Fruit fly (Drosophila melanogaster) whole organism, embryonic: ENCODE measurements around the gene MFS18.
A peak's percentile ranks its signal among the peaks of the same experiment; 100 is the strongest.

Experiments
- Adf1 ChIP-seq: fragments of 200-800 bp; sonication (Bioruptor generic); IDR thresholded peaks from 2 replicates; pipeline ENCODE4 v1.3.6; 2022; ENCODE audit warnings: missing biosample characterization, missing genetic modification characterization
- Antp ChIP-seq: fragments of 200-800 bp; sonication (Bioruptor generic); optimal IDR thresholded peaks from 3 replicates; lab custom pipeline; 2016; ENCODE audit warnings: missing biosample characterization, missing genetic modification characterization
- Awh ChIP-seq: fragments of 200-800 bp; sonication (Bioruptor generic); IDR thresholded peaks from 2 replicates; pipeline ENCODE4, ENCODE4 v1.3.6; 2022; ENCODE audit warnings: missing biosample characterization, missing genetic modification characterization
- CG10274 ChIP-seq: fragments of 200-800 bp; sonication (Bioruptor generic); optimal IDR thresholded peaks from 3 replicates; lab custom pipeline; 2017; ENCODE audit warnings: missing biosample characterization, mild to moderate bottlenecking, missing genetic modification characterization
- CG10366 ChIP-seq: fragments of 200-800 bp; sonication (Bioruptor generic); IDR thresholded peaks from 2 replicates; pipeline ENCODE4 v1.3.6; 2022; ENCODE audit warnings: missing biosample characterization, missing genetic modification characterization
- CG12219 ChIP-seq: fragments of 200-800 bp; sonication (Bioruptor generic); optimal IDR thresholded peaks from 3 replicates; lab custom pipeline; 2018; ENCODE audit warnings: missing biosample characterization, mild to moderate bottlenecking, missing genetic modification characterization
- CG13624 ChIP-seq: fragments of 200-800 bp; sonication (Bioruptor generic); optimal IDR thresholded peaks from 2 replicates; lab custom pipeline; 2016; ENCODE audit warnings: missing biosample characterization, missing genetic modification characterization
- CG13775 ChIP-seq: fragments of 200-800 bp; sonication (Bioruptor generic); optimal IDR thresholded peaks from 3 replicates; lab custom pipeline; 2017; ENCODE audit warnings: missing biosample characterization, mild to moderate bottlenecking, missing genetic modification characterization
- CG15601 ChIP-seq: fragments of 200-800 bp; sonication (Bioruptor generic); optimal IDR thresholded peaks from 3 replicates; lab custom pipeline; 2019; ENCODE audit warnings: missing biosample characterization, mild to moderate bottlenecking, missing genetic modification characterization, moderate library complexity
- CG2129 ChIP-seq: fragments of 200-800 bp; sonication (Bioruptor generic); IDR thresholded peaks from 2 replicates; pipeline ENCODE4 v1.3.6; 2022; ENCODE audit warnings: missing biosample characterization, missing genetic modification characterization; ENCODE audit not compliant: partially characterized antibody
- CG2199 ChIP-seq: fragments of 200-800 bp; sonication (Bioruptor generic); IDR thresholded peaks from 3 replicates; pipeline ENCODE4 v1.3.6; 2022; ENCODE audit warnings: missing biosample characterization, missing genetic modification characterization
- CG32767 ChIP-seq: fragments of 200-800 bp; sonication (Bioruptor generic); IDR thresholded peaks from 2 replicates; pipeline ENCODE4 v1.3.6; 2022; ENCODE audit warnings: missing biosample characterization, missing genetic modification characterization
- CG3847 ChIP-seq: fragments of 200-800 bp; sonication (Bioruptor generic); IDR thresholded peaks from 2 replicates; pipeline ENCODE4 v1.3.6; 2022; ENCODE audit warnings: missing biosample characterization, missing genetic modification characterization
- CG43689 ChIP-seq: fragments of 200-800 bp; sonication (Bioruptor generic); IDR thresholded peaks from 2 replicates; pipeline ENCODE4 v1.3.6; 2022; ENCODE audit warnings: missing biosample characterization, missing genetic modification characterization
- CG5953 ChIP-seq: fragments of 200-800 bp; sonication (Bioruptor generic); IDR thresholded peaks from 2 replicates; pipeline ENCODE4 v1.3.6; 2022; ENCODE audit warnings: missing biosample characterization, missing genetic modification characterization
- CG6683 ChIP-seq: fragments of 200-800 bp; sonication (Bioruptor generic); optimal IDR thresholded peaks from 2 replicates; lab custom pipeline; 2017; ENCODE audit warnings: missing biosample characterization, mild to moderate bottlenecking, missing genetic modification characterization, missing genetic modification reagents
- CG7357 ChIP-seq: fragments of 200-800 bp; sonication (Bioruptor generic); IDR thresholded peaks from 3 replicates; pipeline ENCODE4 v1.3.6; 2022; ENCODE audit warnings: missing biosample characterization, missing genetic modification characterization
- CG7745 ChIP-seq: fragments of 200-800 bp; sonication (Bioruptor generic); optimal IDR thresholded peaks from 2 replicates; lab custom pipeline; 2018; ENCODE audit warnings: missing biosample characterization, mild to moderate bottlenecking, missing genetic modification characterization, moderate library complexity
- CG7928 ChIP-seq: fragments of 200-800 bp; sonication (Bioruptor generic); optimal IDR thresholded peaks from 2 replicates; lab custom pipeline; 2017; ENCODE audit warnings: missing biosample characterization, mild to moderate bottlenecking, missing genetic modification characterization
- CG7987 ChIP-seq: fragments of 200-800 bp; sonication (Bioruptor generic); optimal IDR thresholded peaks from 2 replicates; lab custom pipeline; 2018; ENCODE audit warnings: missing biosample characterization, mild to moderate bottlenecking, missing genetic modification characterization, moderate library complexity
- CG8089 ChIP-seq: fragments of 200-800 bp; sonication (Bioruptor generic); optimal IDR thresholded peaks from 3 replicates; lab custom pipeline; 2016; ENCODE audit warnings: missing biosample characterization, missing genetic modification characterization
- CG9215 ChIP-seq: fragments of 200-800 bp; sonication (Bioruptor generic); IDR thresholded peaks from 2 replicates; pipeline ENCODE4 v1.3.6; 2022; ENCODE audit warnings: missing biosample characterization, missing genetic modification characterization
- CG9932 ChIP-seq: fragments of 200-800 bp; sonication (Bioruptor generic); IDR thresholded peaks from 2 replicates; pipeline ENCODE4 v1.3.6; 2022; ENCODE audit warnings: missing biosample characterization, missing genetic modification characterization
- Dbx ChIP-seq: fragments of 200-800 bp; sonication (Bioruptor generic); IDR thresholded peaks from 3 replicates; pipeline ENCODE4 v1.3.6; 2022; ENCODE audit warnings: missing biosample characterization, missing genetic modification characterization
- Dfd ChIP-seq, 2 experiments: fragments of >200 bp; optimal IDR thresholded peaks; 2 replicates each; lab custom pipeline; 2017; ENCODE audit warnings: missing biosample characterization in 2 of 2, missing genetic modification characterization in 2 of 2
- Drgx ChIP-seq: fragments of 200-800 bp; sonication (Bioruptor generic); IDR thresholded peaks from 2 replicates; pipeline ENCODE4 v1.3.6; 2022; ENCODE audit warnings: missing biosample characterization, missing genetic modification characterization
- Fer1 ChIP-seq: fragments of 200-800 bp; sonication (Bioruptor generic); optimal IDR thresholded peaks from 2 replicates; lab custom pipeline; 2017; ENCODE audit warnings: missing biosample characterization, mild to moderate bottlenecking, missing genetic modification characterization
- GATAe ChIP-seq: fragments of 200-800 bp; sonication (Bioruptor generic); conservative IDR thresholded peaks from 2 replicates; pipeline ENCODE4 v1.3.6; 2022; ENCODE audit warnings: missing biosample characterization, missing genetic modification characterization
- Hey ChIP-seq: fragments of 200-800 bp; sonication (Bioruptor generic); optimal IDR thresholded peaks from 3 replicates; lab custom pipeline; 2018; ENCODE audit warnings: missing biosample characterization, mild to moderate bottlenecking, missing genetic modification characterization
- HmgZ ChIP-seq: fragments of 200-800 bp; sonication (Bioruptor generic); optimal IDR thresholded peaks from 2 replicates; lab custom pipeline; 2018; ENCODE audit warnings: missing biosample characterization, mild to moderate bottlenecking, missing genetic modification characterization
- Hr39 ChIP-seq: fragments of >200 bp; optimal IDR thresholded peaks from 2 replicates; lab custom pipeline; 2017
- Hsf ChIP-seq: fragments of 200-800 bp; sonication (Bioruptor generic); optimal IDR thresholded peaks from 3 replicates; lab custom pipeline; 2016; ENCODE audit warnings: missing biosample characterization, missing genetic modification characterization
- Lhr ChIP-seq: fragments of 200-800 bp; sonication (Bioruptor generic); optimal IDR thresholded peaks from 3 replicates; lab custom pipeline; 2017; ENCODE audit warnings: mild to moderate bottlenecking, missing biosample characterization, missing genetic modification reagents, missing genetic modification characterization
- MBD-R2 ChIP-seq: fragments of 200-800 bp; sonication (Bioruptor generic); IDR thresholded peaks from 2 replicates; pipeline ENCODE4 v1.3.6; 2022; ENCODE audit warnings: missing biosample characterization, missing genetic modification characterization
- Med ChIP-seq: fragments of 200-800 bp; sonication (Bioruptor generic); peaks from one replicate; lab custom pipeline; 2016; ENCODE audit warnings: missing biosample characterization, missing genetic modification characterization, mild to moderate bottlenecking, inconsistent platforms, moderate library complexity
- NC2α ChIP-seq: fragments of 200-800 bp; sonication (Bioruptor generic); optimal IDR thresholded peaks from 2 replicates; lab custom pipeline; 2016; ENCODE audit warnings: missing biosample characterization, missing genetic modification characterization
- NFAT ChIP-seq: fragments of 200-800 bp; sonication (Bioruptor generic); IDR thresholded peaks from 2 replicates; pipeline ENCODE4 v1.3.6; 2022; ENCODE audit warnings: missing biosample characterization, missing genetic modification characterization
- Optix ChIP-seq: fragments of 200-800 bp; sonication (Bioruptor generic); IDR thresholded peaks from 3 replicates; pipeline ENCODE4 v1.3.6; 2022; ENCODE audit warnings: missing biosample characterization, missing genetic modification characterization
- Rx ChIP-seq: fragments of 200-800 bp; sonication (Bioruptor generic); IDR thresholded peaks from 2 replicates; pipeline ENCODE4 v1.3.6; 2022; ENCODE audit warnings: missing biosample characterization, missing genetic modification characterization
- Ssrp ChIP-seq: fragments of 200-800 bp; sonication (Bioruptor generic); optimal IDR thresholded peaks from 2 replicates; lab custom pipeline; 2018; ENCODE audit warnings: missing biosample characterization, mild to moderate bottlenecking, missing genetic modification characterization, moderate library complexity
- Stat92E ChIP-seq, 3 experiments: fragments of >200 bp in 2 of 3; fragments of 200-800 bp in 1 of 3; sonication (Bioruptor generic) in 1 of 3; optimal IDR thresholded peaks; 2 replicates each; lab custom pipeline; 2017 to 2019; ENCODE audit warnings: missing biosample characterization in 3 of 3, missing genetic modification characterization in 3 of 3, mild to moderate bottlenecking in 1 of 3, moderate library complexity in 1 of 3
- YL-1 ChIP-seq: fragments of 200-800 bp; sonication (Bioruptor generic); optimal IDR thresholded peaks from 3 replicates; lab custom pipeline; 2017; ENCODE audit warnings: missing biosample characterization, mild to moderate bottlenecking, missing genetic modification characterization
- chm ChIP-seq: fragments of 200-800 bp; sonication (Bioruptor generic); IDR thresholded peaks from 2 replicates; pipeline ENCODE4 v1.3.6; 2022; ENCODE audit warnings: missing biosample characterization, missing genetic modification characterization
- ewg ChIP-seq: fragments of 200-800 bp; sonication (Bioruptor generic); optimal IDR thresholded peaks from 3 replicates; lab custom pipeline; 2017; ENCODE audit warnings: mild to moderate bottlenecking, missing biosample characterization, missing genetic modification reagents, missing genetic modification characterization
- fd64A ChIP-seq: fragments of 200-800 bp; sonication (Bioruptor generic); optimal IDR thresholded peaks from 3 replicates; lab custom pipeline; 2018; ENCODE audit warnings: missing biosample characterization, mild to moderate bottlenecking, missing genetic modification characterization
- maf-S ChIP-seq: fragments of 200-800 bp; sonication (Bioruptor generic); optimal IDR thresholded peaks from 2 replicates; lab custom pipeline; 2016; ENCODE audit warnings: missing biosample characterization, missing genetic modification characterization
- nau ChIP-seq: fragments of 200-800 bp; sonication (Bioruptor generic); optimal IDR thresholded peaks from 3 replicates; lab custom pipeline; 2017; ENCODE audit warnings: missing biosample characterization, mild to moderate bottlenecking, missing genetic modification characterization, missing genetic modification reagents
- org-1 ChIP-seq: fragments of 200-800 bp; sonication (Bioruptor generic); optimal IDR thresholded peaks from 2 replicates; lab custom pipeline; 2017; ENCODE audit warnings: missing biosample characterization, missing genetic modification characterization
- ranshi ChIP-seq: fragments of 200-800 bp; sonication (Bioruptor generic); IDR thresholded peaks from 2 replicates; pipeline ENCODE4 v1.3.6; 2022; ENCODE audit warnings: missing biosample characterization, missing genetic modification characterization
- sens ChIP-seq: fragments of 200-800 bp; sonication (Bioruptor generic); peaks from one replicate; lab custom pipeline; 2016; ENCODE audit warnings: missing biosample characterization, missing genetic modification characterization
- slbo ChIP-seq: fragments of 200-800 bp; sonication (Bioruptor generic); IDR thresholded peaks from 2 replicates; pipeline ENCODE4 v1.3.6; 2022; ENCODE audit warnings: missing biosample characterization, missing genetic modification characterization
- trem ChIP-seq: fragments of 200-800 bp; optimal IDR thresholded peaks from 3 replicates; lab custom pipeline; 2019; ENCODE audit warnings: missing biosample characterization, mild to moderate bottlenecking, missing genetic modification characterization, moderate library complexity
- zf30C ChIP-seq: fragments of 200-800 bp; sonication (Bioruptor generic); optimal IDR thresholded peaks from 3 replicates; lab custom pipeline; 2018; ENCODE audit warnings: missing biosample characterization, mild to moderate bottlenecking, missing genetic modification characterization
- zfh1 ChIP-seq: fragments of 200-800 bp; sonication (Bioruptor generic); IDR thresholded peaks from 3 replicates; pipeline ENCODE4 v1.3.6; 2022; ENCODE audit warnings: missing biosample characterization, missing genetic modification characterization

Gene MFS18

DNA sequence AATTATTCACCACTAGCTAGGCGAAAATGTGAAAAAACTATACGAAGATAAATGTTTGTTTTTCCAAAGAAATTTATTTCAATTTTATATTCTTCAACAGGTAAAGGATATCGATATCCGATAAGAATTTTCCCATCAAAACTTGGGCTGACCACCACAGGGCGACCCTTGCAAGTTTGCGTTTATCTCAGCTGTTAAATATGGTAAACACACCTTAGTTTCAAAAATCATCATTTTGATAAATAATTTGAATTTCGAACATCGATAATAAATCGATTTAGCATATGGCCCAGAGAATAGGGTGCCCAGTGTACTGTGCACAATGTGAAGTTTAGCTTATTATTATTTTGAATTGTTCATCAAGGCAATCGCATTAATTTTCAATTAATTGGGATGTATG, 14.9 kb upstream of the MFS18 start, which contains the start of the genes CG15443 and Paris (continued):
- no peak for TF ChIP-seq fd64A
- no peak for TF ChIP-seq Lhr (GFP tag; lab: Kevin White, UChicago)
- no peak for TF ChIP-seq org-1 (GFP tag; lab: Kevin White, UChicago)
- no peak for TF ChIP-seq Fer1 (GFP tag; lab: Kevin White, UChicago)
- no peak for TF ChIP-seq CG43689 (GFP tag; lab: Robert Waterston, UW)
- TF ChIP-seq HmgZ (tag; lab: Kevin White, UChicago): peak; percentile 9
- TF ChIP-seq CG10274: no peak
- peak; percentile 24 for TF ChIP-seq nau
- no peak for TF ChIP-seq slbo (GFP tag; lab: Robert Waterston, UW)
- TF ChIP-seq CG13775 (GFP tag; lab: Kevin White, UChicago): no peak
- no peak for TF ChIP-seq YL-1 (GFP tag; lab: Kevin White, UChicago)
- TF ChIP-seq CG9215: no peak
- no peak for TF ChIP-seq Hsf (GFP tag; lab: Kevin White, UChicago)
- TF ChIP-seq sens (GFP tag; lab: Kevin White, UChicago): peak; percentile 82
- no peak for TF ChIP-seq CG7928 (GFP tag; lab: Kevin White, UChicago)
- TF ChIP-seq Adf1: no peak
- TF ChIP-seq Drgx (GFP tag; lab: Robert Waterston, UW): no peak
- no peak for TF ChIP-seq CG7745 (tag; lab: Kevin White, UChicago)
- no peak for TF ChIP-seq zf30C (GFP tag; lab: Kevin White, UChicago)
- TF ChIP-seq MBD-R2 (GFP tag; lab: Robert Waterston, UW): peak; percentile 69
- no peak for TF ChIP-seq CG8089 (GFP tag; lab: Kevin White, UChicago)
- no peak for TF ChIP-seq CG2129
- no peak for TF ChIP-seq Antp
- TF ChIP-seq Stat92E (GFP tag; optimal IDR thresholded peaks at IDR 0.05; lab: Kevin White, UChicago): no peak
- 0 out of 3 replicates have a peak, but pooled peaks have one; percentile 33 for TF ChIP-seq CG2199
- TF ChIP-seq CG10366 (GFP tag; lab: Robert Waterston, UW): no peak
- TF ChIP-seq Rx (GFP tag; lab: Robert Waterston, UW): no peak
- TF ChIP-seq CG15601 (tag; lab: Kevin White, UChicago): peak; percentile 3
- TF ChIP-seq Dbx (GFP tag; lab: Robert Waterston, UW): no peak
- no peak for TF ChIP-seq Dfd (GFP tag; optimal IDR thresholded peaks at IDR 0.05; lab: Kevin White, UChicago)
- peak; percentile 55 for TF ChIP-seq trem (tag; lab: Kevin White, UChicago)
- peak; percentile 81 for TF ChIP-seq Med (GFP tag; lab: Kevin White, UChicago)
- no peak for TF ChIP-seq zfh1 (GFP tag; lab: Robert Waterston, UW)
- no peak for TF ChIP-seq CG7357 (GFP tag; lab: Robert Waterston, UW)
- TF ChIP-seq NFAT (GFP tag; lab: Robert Waterston, UW): no peak
- TF ChIP-seq CG12219 (GFP tag; lab: Kevin White, UChicago): no peak
- TF ChIP-seq Hey (tag; lab: Kevin White, UChicago): no peak
- TF ChIP-seq GATAe (GFP tag; lab: Robert Waterston, UW): no peak
- no peak for TF ChIP-seq Awh (GFP tag; lab: Robert Waterston, UW)
- no peak for TF ChIP-seq Hr39 (lab: Kevin White, UChicago)
- no peak for TF ChIP-seq CG32767 (GFP tag; lab: Robert Waterston, UW)
- no peak for TF ChIP-seq Ssrp
- no peak for TF ChIP-seq chm (GFP tag; lab: Robert Waterston, UW)
- TF ChIP-seq CG3847 (GFP tag; lab: Robert Waterston, UW): no peak
- TF ChIP-seq NC2α (GFP tag; lab: Kevin White, UChicago): no peak
- no peak for TF ChIP-seq CG9932 (GFP tag; lab: Robert Waterston, UW)
- TF ChIP-seq CG7987 (GFP tag; lab: Kevin White, UChicago): peak; percentile 14
- TF ChIP-seq ewg (GFP tag; lab: Kevin White, UChicago): no peak
- no peak for TF ChIP-seq CG5953 (GFP tag; lab: Robert Waterston, UW)
- TF ChIP-seq Optix: no peak
- TF ChIP-seq maf-S (GFP tag; lab: Kevin White, UChicago): no peak
- no peak for TF ChIP-seq ranshi (GFP tag; lab: Robert Waterston, UW)
- no peak for TF ChIP-seq CG13624 (GFP tag; lab: Kevin White, UChicago)
- TF ChIP-seq CG6683: no peak
